Fruit fly (Drosophila melanogaster) Kc167 (cell line): Measurements from ENCODE around the gene Notum.

Experiments
- h ChIP-seq: fragments of >200 bp; optimal IDR thresholded peaks from 3 replicates; lab custom pipeline; 2018; ENCODE audit warnings: missing external identifiers
- insv ChIP-seq: fragments of >200 bp; optimal IDR thresholded peaks from 3 replicates; lab custom pipeline; 2018; ENCODE audit warnings: missing external identifiers
- psq ChIP-seq: fragments of >200 bp; optimal IDR thresholded peaks from 2 replicates; lab custom pipeline; 2017; ENCODE audit warnings: missing external identifiers
- ttk ChIP-seq: sonication (Bioruptor generic); optimal IDR thresholded peaks from 2 replicates; lab custom pipeline; 2017; ENCODE audit warnings: missing external identifiers

DNA sequence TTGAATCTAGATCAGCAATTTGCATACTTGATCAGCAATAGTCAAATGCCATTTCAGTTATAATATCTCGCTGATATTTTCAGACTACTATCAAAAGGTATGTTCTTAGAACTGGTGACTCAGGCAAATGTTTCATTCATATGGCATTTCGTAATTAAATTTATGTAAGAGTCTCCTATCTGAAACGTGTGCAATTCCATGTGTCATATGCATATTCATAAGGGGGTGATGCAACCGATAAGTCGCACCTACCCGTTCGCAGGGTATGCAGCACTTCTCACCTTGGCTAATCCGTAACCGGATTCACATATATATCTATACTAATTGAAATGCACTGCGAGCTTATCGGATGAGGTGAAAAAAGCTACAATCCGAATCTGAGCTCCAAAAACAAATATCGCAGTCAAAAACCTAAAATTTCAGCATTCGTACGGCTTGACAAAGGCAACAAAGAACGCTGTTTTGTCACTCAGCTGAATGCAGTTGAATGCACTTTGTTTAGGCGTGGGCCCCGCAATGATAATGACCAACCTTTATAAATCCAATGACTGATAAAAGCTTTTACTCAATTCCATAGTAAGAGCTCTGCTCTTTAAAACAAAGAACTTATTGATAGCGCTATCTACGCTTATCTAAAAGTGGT lies 14.5 kb downstream of the Notum start:
- TF ChIP-seq ttk (no peak), psq (lab: Kevin White, UChicago) (no peak), h (lab: Kevin White, UChicago) (no peak), insv (no peak)
